Fruit fly (Drosophila melanogaster): Measurements from ENCODE around the gene CG15211.

Gene CG15211

DNA sequence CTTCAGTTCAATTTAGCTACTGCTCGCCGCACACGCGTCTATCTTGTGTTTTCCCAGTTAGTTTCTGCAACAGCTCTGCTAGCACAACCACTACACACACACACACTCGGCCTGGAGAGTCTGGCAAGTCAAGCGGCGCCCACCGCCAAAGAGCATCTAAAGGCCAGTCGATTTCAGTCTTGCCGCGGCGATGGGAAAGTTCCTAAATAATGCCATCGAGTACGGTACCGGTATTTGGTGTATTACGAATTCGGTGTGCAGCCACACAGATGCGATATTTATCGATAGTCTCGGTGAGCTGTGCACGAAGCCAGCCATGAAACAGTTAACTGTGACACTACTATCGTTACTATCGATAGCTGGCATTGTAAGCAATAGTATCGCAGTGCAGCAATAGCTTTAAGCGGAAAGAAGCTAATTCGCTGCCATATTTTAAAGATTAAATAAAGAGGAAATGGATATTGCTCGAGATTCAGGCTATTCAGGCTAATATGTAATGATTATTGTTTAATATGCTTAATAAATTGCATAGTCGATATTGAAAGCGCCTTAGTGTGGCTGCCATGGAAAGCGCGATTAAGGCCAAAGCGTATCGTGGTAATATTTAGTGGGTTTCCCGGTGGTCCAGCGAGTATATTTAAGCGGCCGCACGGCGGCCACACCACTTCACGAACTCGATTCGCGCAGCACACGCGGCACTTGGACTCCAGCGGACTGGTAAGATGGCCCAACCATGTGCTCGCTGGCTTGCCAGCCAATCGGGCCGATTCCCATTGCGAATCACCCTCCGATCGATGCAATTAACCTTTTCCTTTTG, 27.4 kb upstream of the CG15211 start, which contains the start of gene stx (continued):
- TF ChIP-seq mirr (GFP tag; optimal IDR thresholded peaks at IDR 0.05) (peak; percentile 27), YL-1 (GFP tag; optimal IDR thresholded peaks at IDR 0.05) (peak; percentile 49), Xbp1 (GFP tag; optimal IDR thresholded peaks at IDR 0.05) (no peak), CG17612 (GFP tag; IDR thresholded peaks at IDR 0.05) (0 out of 2 replicates have a peak, but pooled peaks have one; percentile 32), nerfin-2 (GFP tag; IDR thresholded peaks at IDR 0.05; ENCODE audit: partially characterized antibody) (peak; percentile 94), CG16863 (GFP tag; optimal IDR thresholded peaks at IDR 0.05) (no peak), CG7839 (tag; optimal IDR thresholded peaks at IDR 0.05) (no peak), CG10209 (GFP tag; optimal IDR thresholded peaks at IDR 0.05) (peak; percentile 17), Dip2 (GFP tag; IDR thresholded peaks at IDR 0.05) (no peak), CG30020 (tag; optimal IDR thresholded peaks at IDR 0.05) (peak; percentile 36), hkb (optimal IDR thresholded peaks at IDR 0.05) (peak; percentile 16), hkb (GFP tag; IDR thresholded peaks at IDR 0.05) (peak; percentile 50), zf30C (GFP tag; optimal IDR thresholded peaks at IDR 0.05) (no peak), gsb-n (tag; optimal IDR thresholded peaks at IDR 0.05) (peak; percentile 2), Eip74EF (GFP tag; optimal IDR thresholded peaks at IDR 0.05) (no peak), Hr3 (GFP tag; optimal IDR thresholded peaks at IDR 0.05) (no peak), CG8281 (tag; optimal IDR thresholded peaks at IDR 0.05) (no peak), CG7271 (tag; optimal IDR thresholded peaks at IDR 0.05) (no peak), CG18476 (GFP tag; optimal IDR thresholded peaks at IDR 0.05) (peak; percentile 18), chif (GFP tag; optimal IDR thresholded peaks at IDR 0.05) (no peak), B-H2 (GFP tag; optimal IDR thresholded peaks at IDR 0.05) (no peak), CG32532 (GFP tag; IDR thresholded peaks at IDR 0.05) (peak; percentile 66), chn (GFP tag; optimal IDR thresholded peaks at IDR 0.05) (no peak), CG9727 (GFP tag; optimal IDR thresholded peaks at IDR 0.05) (no peak), CG11093 (GFP tag; IDR thresholded peaks at IDR 0.05) (no peak), CG18599 (GFP tag; optimal IDR thresholded peaks at IDR 0.05) (peak; percentile 9), CG11085 (GFP tag; IDR thresholded peaks at IDR 0.05) (peak; percentile 27; the same call in 1 of the 2 replicates), pho (GFP tag; optimal IDR thresholded peaks at IDR 0.05) (no peak), Sox100B (GFP tag; optimal IDR thresholded peaks at IDR 0.05) (no peak), Doc3 (GFP tag; IDR thresholded peaks at IDR 0.05; ENCODE audit: partially characterized antibody) (peak; percentile 94), HHEX (GFP tag; optimal IDR thresholded peaks at IDR 0.05) (peak; percentile 45), inv (GFP tag; IDR thresholded peaks at IDR 0.05; ENCODE audit: partially characterized antibody) (peak; percentile 99), ATbp (GFP tag; optimal IDR thresholded peaks at IDR 0.05) (peak; percentile 34), CG11695 (GFP tag; IDR thresholded peaks at IDR 0.05) (0 out of 3 replicates have a peak, but pooled peaks have one; percentile 28), dmrt99B (tag; optimal IDR thresholded peaks at IDR 0.05) (peak; percentile 11), Ada2b (GFP tag; IDR thresholded peaks at IDR 0.05) (no peak), CG1647 (GFP tag; optimal IDR thresholded peaks at IDR 0.05) (no peak), CG8478 (optimal IDR thresholded peaks at IDR 0.05) (no peak), CG4820 (GFP tag; optimal IDR thresholded peaks at IDR 0.05) (no peak), gcm (GFP tag; optimal IDR thresholded peaks at IDR 0.05) (no peak), CG11398 (GFP tag; optimal IDR thresholded peaks at IDR 0.05) (peak; percentile 11), CG43689 (GFP tag; IDR thresholded peaks at IDR 0.05) (no peak), Kr (GFP tag; optimal IDR thresholded peaks at IDR 0.05) (no peak), Hsf (GFP tag; optimal IDR thresholded peaks at IDR 0.05) (no peak), org-1 (GFP tag; optimal IDR thresholded peaks at IDR 0.05) (peak; percentile 5), CrebB (tag; optimal IDR thresholded peaks at IDR 0.05) (peak; percentile 23), CG2202 (tag; optimal IDR thresholded peaks at IDR 0.05) (no peak), CG12391 (tag; optimal IDR thresholded peaks at IDR 0.05) (peak; percentile 13), Hr39 (optimal IDR thresholded peaks at IDR 0.05) (no peak)
